Worm (Caenorhabditis elegans) whole organism, L2 larva: ENCODE data around the gene W01B6.3.
A peak's percentile ranks its signal among the peaks of the same experiment; 100 is the strongest.

Experiments used
- ZK546.5 ChIP-seq: sonication (generic microtip); optimal IDR thresholded peaks from 2 replicates; lab custom pipeline; 2017; ENCODE audit warnings: missing biosample characterization, missing genetic modification characterization
- alr-1 ChIP-seq: fragments of 150-350 bp; optimal IDR thresholded peaks from 2 replicates; lab custom pipeline; 2014; ENCODE audit warnings: missing biosample characterization, missing genetic modification characterization
- ama-1 ChIP-seq: fragments of 150-350 bp; optimal IDR thresholded peaks from 2 replicates; lab custom pipeline; 2018; ENCODE audit warnings: inconsistent platforms
- crh-2 ChIP-seq: sonication (generic microtip); optimal IDR thresholded peaks from 2 replicates; lab custom pipeline; 2017; ENCODE audit warnings: missing biosample characterization, missing genetic modification characterization
- fos-1 ChIP-seq: fragments of 150-350 bp; optimal IDR thresholded peaks from 2 replicates; lab custom pipeline; 2014; ENCODE audit warnings: missing biosample characterization, missing genetic modification characterization
- gmeb-1 ChIP-seq: fragments of 150-350 bp; optimal IDR thresholded peaks from 2 replicates; lab custom pipeline; 2014; ENCODE audit warnings: missing biosample characterization, missing genetic modification characterization
- lin-39 ChIP-seq: fragments of 150-350 bp; optimal IDR thresholded peaks from 2 replicates; lab custom pipeline; 2014; ENCODE audit warnings: missing biosample characterization, missing genetic modification reagents, missing genetic modification characterization
- mab-5 ChIP-seq: fragments of 150-350 bp; optimal IDR thresholded peaks from 2 replicates; lab custom pipeline; 2014; ENCODE audit warnings: missing biosample characterization, missing genetic modification characterization
- mdl-1 ChIP-seq, 2 experiments: fragments of 150-350 bp in 1 of 2; sonication (generic microtip) in 1 of 2; optimal IDR thresholded peaks; 2 replicates each; lab custom pipeline; 2017; ENCODE audit warnings: missing biosample characterization in 2 of 2, missing genetic modification characterization in 2 of 2
- snpc-4 ChIP-seq: fragments of 150-350 bp; optimal IDR thresholded peaks from 2 replicates; lab custom pipeline; 2014; ENCODE audit warnings: missing biosample characterization, missing genetic modification characterization
- unc-39 ChIP-seq: fragments of 150-350 bp; optimal IDR thresholded peaks from 2 replicates; lab custom pipeline; 2014; ENCODE audit warnings: missing biosample characterization, missing genetic modification characterization
- ztf-11 ChIP-seq: sonication (generic microtip); optimal IDR thresholded peaks from 2 replicates; lab custom pipeline; 2017; ENCODE audit warnings: missing biosample characterization, missing genetic modification characterization

ce11 chrIV:10062728-10063127 is 9.7 kb downstream of the W01B6.3 start, which contains the start of gene ipla-7:
- TF ChIP-seq snpc-4 (peak; percentile 5), ZK546.5 (tag; lab: Kevin White, UChicago) (no peak), ama-1 (lab: Kevin White, UChicago) (no peak), mab-5 (tag; lab: Kevin White, UChicago) (no peak), unc-39 (tag; lab: Kevin White, UChicago) (no peak), crh-2 (tag; lab: Kevin White, UChicago) (peak; percentile 62), ztf-11 (no peak), alr-1 (tag; lab: Kevin White, UChicago) (no peak), gmeb-1 (tag; lab: Kevin White, UChicago) (no peak), lin-39 (tag; lab: Kevin White, UChicago) (no peak), fos-1 (tag; lab: Kevin White, UChicago) (peak; percentile 62), mdl-1 (tag; optimal IDR thresholded peaks at IDR 0.05; lab: Kevin White, UChicago) (peak in 1 of 2 experiments; percentile 33)
